Fruit fly (Drosophila melanogaster): ENCODE results near the gene ham.

The ham gene

DNA sequence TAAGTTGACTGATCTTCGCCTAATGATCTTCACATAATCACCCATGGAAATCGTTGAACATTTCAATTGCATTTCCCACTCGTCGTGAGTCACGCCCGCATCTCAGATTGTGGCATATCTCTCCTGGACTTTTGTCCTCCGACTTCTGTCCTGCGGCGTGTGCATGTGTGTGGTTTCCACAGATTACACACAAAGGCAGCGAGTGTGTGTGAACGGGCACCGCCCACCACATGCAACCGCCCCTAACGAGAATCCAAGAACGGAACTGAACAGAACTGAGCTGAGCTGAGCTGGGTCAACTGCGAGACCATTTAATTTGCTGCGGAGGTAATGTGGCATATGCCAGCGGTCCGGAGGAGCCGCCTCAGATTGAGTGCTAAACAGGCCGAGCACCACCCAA lies 9.0 kb upstream of the ham start:
- no peak for TF ChIP-seq Clk (GFP tag; optimal IDR thresholded peaks at IDR 0.05)
- no peak for TF ChIP-seq Hr96 (GFP tag; optimal IDR thresholded peaks at IDR 0.05)
- no peak for TF ChIP-seq ovo (GFP tag; optimal IDR thresholded peaks at IDR 0.05)
- no peak for TF ChIP-seq CG5204 (GFP tag; optimal IDR thresholded peaks at IDR 0.05)
- TF ChIP-seq CG1620 (GFP tag; optimal IDR thresholded peaks at IDR 0.05) = no peak
- no peak for TF ChIP-seq pad (GFP tag; optimal IDR thresholded peaks at IDR 0.05)
- no peak for TF ChIP-seq tj (GFP tag; optimal IDR thresholded peaks at IDR 0.05)
- TF ChIP-seq CG11617 (GFP tag; optimal IDR thresholded peaks at IDR 0.05) = no peak
- no peak for TF ChIP-seq CG7045 (GFP tag; optimal IDR thresholded peaks at IDR 0.05)
- TF ChIP-seq bab1 (GFP tag; optimal IDR thresholded peaks at IDR 0.05) = no peak
- TF ChIP-seq kay (GFP tag; ENCODE audit: borderline replicate concordance) = no peak
- no peak for TF ChIP-seq CG7101 (tag; optimal IDR thresholded peaks at IDR 0.05)
- TF ChIP-seq Crg-1 (GFP tag; optimal IDR thresholded peaks at IDR 0.05) = no peak

DNA sequence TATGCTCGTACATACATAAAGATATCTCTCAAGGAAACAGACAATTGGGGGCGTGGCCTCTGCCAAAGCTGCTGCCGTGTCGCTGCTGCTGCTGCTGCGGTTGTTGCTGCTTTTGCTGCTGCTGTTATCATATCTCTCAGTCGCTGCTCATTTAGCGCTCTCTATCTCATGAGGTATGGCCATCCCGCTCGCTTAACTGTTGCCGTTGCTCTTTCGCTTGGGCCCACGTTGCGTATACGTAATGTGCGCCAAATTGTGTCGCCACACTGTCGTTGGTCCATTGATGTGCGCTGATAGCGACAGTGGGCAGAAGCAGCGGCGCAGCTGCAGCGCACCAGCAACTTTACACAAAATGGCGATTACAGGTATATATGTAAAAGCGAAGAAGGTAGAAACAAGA lies 3.7 kb upstream of the ham start:
- TF ChIP-seq CG5204 (GFP tag; optimal IDR thresholded peaks at IDR 0.05) = no peak
- TF ChIP-seq Mnt (GFP tag; optimal IDR thresholded peaks at IDR 0.05) = no peak
- TF ChIP-seq CG7045 (GFP tag; optimal IDR thresholded peaks at IDR 0.05) = no peak
- no peak for TF ChIP-seq CG1620 (GFP tag; optimal IDR thresholded peaks at IDR 0.05)
- TF ChIP-seq CG11617 (GFP tag; optimal IDR thresholded peaks at IDR 0.05) = no peak
- TF ChIP-seq kay (GFP tag; ENCODE audit: borderline replicate concordance) = no peak

DNA sequence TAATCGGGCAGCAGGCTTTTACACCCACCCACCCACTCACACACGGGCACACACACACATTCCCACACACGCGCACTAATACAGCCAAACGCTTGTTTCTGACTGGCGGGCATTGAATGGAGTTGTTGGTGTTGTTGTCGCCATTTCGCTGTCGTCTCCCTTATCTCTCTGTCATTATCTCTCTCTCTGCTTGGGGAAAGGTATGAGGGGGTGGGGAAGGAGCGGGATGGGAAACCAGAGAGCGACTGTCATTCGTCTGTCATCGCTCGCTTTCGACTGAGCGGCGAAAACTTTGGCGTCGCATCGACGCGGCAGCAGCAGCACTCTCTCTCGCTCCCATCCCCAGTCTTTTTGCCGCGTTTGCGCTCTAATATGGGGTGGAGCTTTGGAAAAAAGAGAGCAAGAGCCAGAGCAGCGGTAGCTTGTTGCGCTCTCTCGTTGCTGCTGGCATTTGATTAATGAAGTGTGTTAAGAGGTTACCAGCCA lies 3.3 kb upstream of the ham start:
- no peak for TF ChIP-seq tj (GFP tag; optimal IDR thresholded peaks at IDR 0.05)
- no peak for TF ChIP-seq CG12768 (GFP tag; optimal IDR thresholded peaks at IDR 0.05)
- no peak for TF ChIP-seq CG11617 (GFP tag; optimal IDR thresholded peaks at IDR 0.05)
- TF ChIP-seq Clk (GFP tag; optimal IDR thresholded peaks at IDR 0.05) = no peak
- TF ChIP-seq CG14711 (tag; optimal IDR thresholded peaks at IDR 0.05) = no peak
- TF ChIP-seq pad (GFP tag; optimal IDR thresholded peaks at IDR 0.05) = peak; percentile 55
- TF ChIP-seq ovo (GFP tag; optimal IDR thresholded peaks at IDR 0.05) = no peak
- no peak for TF ChIP-seq Mnt (GFP tag; optimal IDR thresholded peaks at IDR 0.05)
- TF ChIP-seq CG33017 (tag; optimal IDR thresholded peaks at IDR 0.05) = no peak

DNA sequence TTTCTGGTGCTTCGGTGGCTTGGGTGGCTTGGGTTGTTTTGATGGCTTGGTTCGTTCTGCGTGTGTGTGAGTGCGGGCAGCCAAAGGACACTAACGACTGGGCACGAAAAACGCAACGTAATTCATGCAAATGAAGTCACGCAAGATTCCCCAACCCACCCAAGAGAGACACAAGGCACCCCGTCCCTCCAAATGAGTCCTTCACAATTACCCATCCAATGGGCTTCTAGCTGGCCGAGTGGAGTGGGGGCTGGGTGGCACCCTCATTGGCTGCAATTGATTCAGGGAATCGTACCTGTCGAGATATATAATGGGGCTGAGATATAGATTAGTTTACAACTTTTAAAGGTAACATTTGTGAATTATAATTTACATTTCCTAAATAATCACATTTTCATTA lies 537 bp upstream of the ham start:
- TF ChIP-seq bab1 (GFP tag; optimal IDR thresholded peaks at IDR 0.05) = no peak
- TF ChIP-seq kay (GFP tag; ENCODE audit: borderline replicate concordance) = no peak
- no peak for TF ChIP-seq CG7045 (GFP tag; optimal IDR thresholded peaks at IDR 0.05)
- no peak for TF ChIP-seq Mnt (GFP tag; optimal IDR thresholded peaks at IDR 0.05)
- TF ChIP-seq toe (GFP tag; optimal IDR thresholded peaks at IDR 0.05) = no peak
- no peak for TF ChIP-seq Crg-1 (GFP tag; optimal IDR thresholded peaks at IDR 0.05)
- no peak for TF ChIP-seq ovo (GFP tag; optimal IDR thresholded peaks at IDR 0.05)
- TF ChIP-seq Hr96 (GFP tag; optimal IDR thresholded peaks at IDR 0.05) = no peak
- no peak for TF ChIP-seq CG12768 (GFP tag; optimal IDR thresholded peaks at IDR 0.05)
- TF ChIP-seq CG1620 (GFP tag; optimal IDR thresholded peaks at IDR 0.05) = no peak
- TF ChIP-seq cic (GFP tag; optimal IDR thresholded peaks at IDR 0.05) = no peak

DNA sequence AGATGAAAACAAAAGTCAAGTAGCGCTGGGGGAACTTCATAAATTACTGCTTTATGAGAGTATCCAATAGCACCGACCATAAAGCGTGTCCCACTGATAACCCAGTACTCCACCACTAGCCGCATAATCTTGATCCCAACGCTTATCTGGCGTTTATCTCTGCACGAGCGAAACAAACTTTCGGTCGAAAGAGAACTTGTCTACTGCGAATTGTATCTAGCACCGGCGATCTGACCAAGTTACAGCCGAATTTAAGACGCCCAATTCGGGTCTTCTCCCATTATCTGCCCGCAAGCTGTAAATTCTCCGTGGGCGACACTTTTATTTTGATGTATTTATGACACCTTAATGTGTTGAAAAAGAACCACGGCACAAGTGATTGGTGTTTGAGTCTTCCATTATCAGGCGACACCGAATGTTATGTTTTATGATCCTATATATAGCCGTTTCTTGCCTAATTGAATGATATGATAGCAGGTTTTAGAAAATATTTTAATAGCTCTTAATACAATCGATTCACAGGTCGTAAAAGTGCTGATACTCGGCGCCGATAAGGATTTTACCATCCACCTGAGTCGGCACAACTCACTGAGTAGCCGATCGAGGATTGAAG lies 2.8 kb downstream of the ham start:
- TF ChIP-seq toe (GFP tag; optimal IDR thresholded peaks at IDR 0.05) (no peak), CG7045 (GFP tag; optimal IDR thresholded peaks at IDR 0.05) (no peak), CG14711 (tag; optimal IDR thresholded peaks at IDR 0.05) (no peak), CG11617 (GFP tag; optimal IDR thresholded peaks at IDR 0.05) (no peak), tj (GFP tag; optimal IDR thresholded peaks at IDR 0.05) (no peak)

DNA sequence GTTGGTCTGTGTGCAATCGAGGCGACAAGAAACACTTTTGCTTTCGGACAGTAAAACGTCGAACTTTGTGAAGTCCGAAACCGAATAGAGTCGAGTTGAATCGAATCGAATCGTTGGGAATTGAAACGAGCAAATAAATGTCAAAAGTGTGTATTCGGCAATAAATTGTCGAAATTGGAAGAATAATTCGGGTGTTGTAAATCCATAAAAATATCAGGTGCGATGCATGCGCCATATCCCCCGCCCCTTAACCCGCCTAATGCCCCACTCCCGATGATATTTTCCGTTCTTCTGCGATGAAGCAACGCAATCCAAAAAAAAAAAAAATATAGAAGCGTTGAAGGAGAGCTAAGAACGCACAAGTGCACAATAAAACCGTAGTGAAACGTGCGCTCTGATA lies 3.8 kb downstream of the ham start:
- TF ChIP-seq toe (GFP tag; optimal IDR thresholded peaks at IDR 0.05) = no peak
- no peak for TF ChIP-seq Crg-1 (GFP tag; optimal IDR thresholded peaks at IDR 0.05)
- TF ChIP-seq pad (GFP tag; optimal IDR thresholded peaks at IDR 0.05) = no peak
- no peak for TF ChIP-seq cic (GFP tag; optimal IDR thresholded peaks at IDR 0.05)
- TF ChIP-seq tj (GFP tag; optimal IDR thresholded peaks at IDR 0.05) = no peak
- no peak for TF ChIP-seq CG5204 (GFP tag; optimal IDR thresholded peaks at IDR 0.05)
- TF ChIP-seq CG7045 (GFP tag; optimal IDR thresholded peaks at IDR 0.05) = no peak
- no peak for TF ChIP-seq CG11617 (GFP tag; optimal IDR thresholded peaks at IDR 0.05)
- no peak for TF ChIP-seq CG14711 (tag; optimal IDR thresholded peaks at IDR 0.05)
- no peak for TF ChIP-seq Mnt (GFP tag; optimal IDR thresholded peaks at IDR 0.05)
- TF ChIP-seq ovo (GFP tag; optimal IDR thresholded peaks at IDR 0.05) = no peak
- TF ChIP-seq Clk (GFP tag; optimal IDR thresholded peaks at IDR 0.05) = no peak
- TF ChIP-seq CG1620 (GFP tag; optimal IDR thresholded peaks at IDR 0.05) = no peak
- no peak for TF ChIP-seq Hr96 (GFP tag; optimal IDR thresholded peaks at IDR 0.05)
- no peak for TF ChIP-seq bab1 (GFP tag; optimal IDR thresholded peaks at IDR 0.05)
- TF ChIP-seq CG12768 (GFP tag; optimal IDR thresholded peaks at IDR 0.05) = no peak

DNA sequence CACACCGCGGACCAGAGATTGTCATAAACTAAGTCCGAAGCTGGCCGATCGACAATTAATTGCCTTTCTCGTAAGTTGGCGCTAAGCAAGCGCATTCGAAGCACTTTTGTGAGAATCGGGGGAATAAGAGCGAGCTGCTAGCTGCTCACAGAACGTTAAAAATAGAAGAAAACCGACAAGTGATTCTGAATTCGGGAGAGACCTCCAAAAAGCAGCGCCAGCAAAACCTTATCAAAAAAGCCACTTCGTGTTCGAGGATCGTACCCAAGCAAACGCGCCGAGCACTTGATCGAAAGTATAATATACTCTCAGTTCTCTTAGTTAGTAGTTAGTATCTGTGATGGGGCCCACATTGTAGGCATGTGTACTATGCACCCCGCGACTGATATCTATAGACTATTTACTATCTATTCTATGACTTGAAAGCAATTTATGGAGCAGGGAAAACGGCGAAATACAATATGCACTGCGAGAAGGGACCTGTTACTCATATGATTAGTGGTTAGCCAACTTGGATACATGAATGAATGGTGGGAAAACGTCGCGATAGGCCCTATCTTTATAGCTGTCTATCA lies 5.2 kb downstream of the ham start:
- TF ChIP-seq cic (GFP tag; optimal IDR thresholded peaks at IDR 0.05) = peak; percentile 22
- TF ChIP-seq Clk (GFP tag; optimal IDR thresholded peaks at IDR 0.05) = no peak
